Fruit fly (Drosophila melanogaster): ENCODE measurements around the gene CG32681.

CG32681 gene

dm6 chrX:10331718-10332117 is 49.4 kb downstream of the CG32681 start, which contains the start of gene CG15306:
TSS of gene CG15306 (minus strand) at chrX:10331818.
- no peak for TF ChIP-seq insv (optimal IDR thresholded peaks at IDR 0.05)
- TF ChIP-seq psq (optimal IDR thresholded peaks at IDR 0.05): no peak
- no peak for TF ChIP-seq ttk (optimal IDR thresholded peaks at IDR 0.05)
- no peak for TF ChIP-seq Sin3A (optimal IDR thresholded peaks at IDR 0.05)
- no peak for TF ChIP-seq Myc (optimal IDR thresholded peaks at IDR 0.05)
- no peak for TF ChIP-seq h (optimal IDR thresholded peaks at IDR 0.05)

DNA sequence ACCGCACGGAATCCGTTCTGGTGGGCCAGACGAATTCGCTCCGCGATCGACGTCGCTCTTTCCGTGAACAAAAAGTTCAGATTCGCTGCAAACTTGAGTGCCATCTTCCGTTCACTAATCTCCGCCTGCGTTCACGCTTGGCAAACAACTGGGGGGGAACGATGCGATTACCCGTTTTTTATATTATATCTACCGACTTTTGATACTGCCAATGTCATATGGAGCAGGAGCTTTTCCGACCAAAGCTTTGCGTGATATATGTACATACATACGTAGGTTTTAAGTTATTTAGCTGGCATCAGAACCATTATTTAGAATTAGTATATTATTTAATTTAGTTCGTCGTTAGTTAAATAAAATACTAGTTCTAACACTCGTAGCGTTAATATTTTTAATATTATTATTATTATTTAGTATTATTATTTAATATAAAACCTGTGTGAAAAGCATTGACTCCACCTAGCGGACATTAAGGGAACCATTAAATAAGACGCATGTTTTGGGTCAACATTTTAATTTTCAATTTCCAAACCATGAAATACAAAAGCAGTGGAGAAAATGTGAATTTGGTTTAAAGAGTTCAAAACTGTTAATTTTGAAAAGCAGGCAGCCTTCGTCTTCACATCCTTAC is 51.4 kb downstream of the CG32681 start, which contains the start of gene Gip:
Gene Gip (minus strand): TSS at position 214 of the 631 bp plus-strand sequence.
- no peak for TF ChIP-seq Myc (optimal IDR thresholded peaks at IDR 0.05)
- TF ChIP-seq h (optimal IDR thresholded peaks at IDR 0.05): no peak
- no peak for TF ChIP-seq psq (optimal IDR thresholded peaks at IDR 0.05)
- TF ChIP-seq insv (optimal IDR thresholded peaks at IDR 0.05): no peak
- TF ChIP-seq ttk (optimal IDR thresholded peaks at IDR 0.05): no peak
- no peak for TF ChIP-seq Sin3A (optimal IDR thresholded peaks at IDR 0.05)
